Fruit fly (Drosophila melanogaster): Measurements from ENCODE around the gene CG6236.
A peak's percentile ranks its signal among the peaks of the same experiment; 100 is the strongest.

- peak; percentile 85 for TF ChIP-seq CG11902 (GFP tag; optimal IDR thresholded peaks at IDR 0.05)
- peak; percentile 9 for TF ChIP-seq dsx (GFP tag; optimal IDR thresholded peaks at IDR 0.05; ENCODE audit: poor library complexity, severe bottlenecking)
These were observed 28.8 kb upstream of the CG6236 start, which contains the start of the genes Atg4b and Hibch for dm6 chr3R:15356645-15357431.
